Worm (Caenorhabditis elegans) whole organism, L2 larva: ENCODE results near the gene ZC13.2.

Experiments
- C34F6.9 ChIP-seq: fragments of 150-350 bp; optimal IDR thresholded peaks from 2 replicates; lab custom pipeline; 2014; ENCODE audit warnings: missing biosample characterization, missing genetic modification characterization
- F13H6.1 ChIP-seq: sonication (generic microtip); optimal IDR thresholded peaks from 2 replicates; lab custom pipeline; 2016; ENCODE audit warnings: missing genetic modification characterization, missing compliant biosample characterization
- ZK546.5 ChIP-seq: sonication (generic microtip); optimal IDR thresholded peaks from 2 replicates; lab custom pipeline; 2017; ENCODE audit warnings: missing biosample characterization, missing genetic modification characterization
- alr-1 ChIP-seq: fragments of 150-350 bp; optimal IDR thresholded peaks from 2 replicates; lab custom pipeline; 2014; ENCODE audit warnings: missing biosample characterization, missing genetic modification characterization
- aly-2 ChIP-seq: fragments of 150-350 bp; optimal IDR thresholded peaks from 2 replicates; lab custom pipeline; 2014; ENCODE audit warnings: missing biosample characterization, missing genetic modification characterization
- blmp-1 ChIP-seq: sonication (generic microtip); optimal IDR thresholded peaks from 2 replicates; lab custom pipeline; 2017; ENCODE audit warnings: missing genetic modification characterization, mild to moderate bottlenecking, missing compliant biosample characterization, antibody characterized with exemption, moderate library complexity; ENCODE audit not compliant: insufficient read depth
- ceh-82 ChIP-seq: fragments of 150-350 bp; optimal IDR thresholded peaks from 2 replicates; lab custom pipeline; 2014; ENCODE audit warnings: missing biosample characterization, missing genetic modification characterization
- crh-2 ChIP-seq: sonication (generic microtip); optimal IDR thresholded peaks from 2 replicates; lab custom pipeline; 2017; ENCODE audit warnings: missing biosample characterization, missing genetic modification characterization
- dmd-4 ChIP-seq: sonication (generic microtip); optimal IDR thresholded peaks from 2 replicates; lab custom pipeline; 2017; ENCODE audit warnings: missing biosample characterization, missing genetic modification characterization
- elt-1 ChIP-seq: fragments of 150-350 bp; optimal IDR thresholded peaks from 2 replicates; lab custom pipeline; 2014; ENCODE audit warnings: missing biosample characterization, missing genetic modification characterization
- elt-3 ChIP-seq: sonication (generic microtip); optimal IDR thresholded peaks from 2 replicates; lab custom pipeline; 2017; ENCODE audit warnings: missing biosample characterization, missing genetic modification characterization
- lin-11 ChIP-seq: fragments of 150-350 bp; sonication (generic microtip); optimal IDR thresholded peaks from 2 replicates; lab custom pipeline; 2014; ENCODE audit warnings: missing biosample characterization, missing genetic modification characterization, inconsistent platforms, mixed read lengths
- lin-13 ChIP-seq: fragments of 150-350 bp; optimal IDR thresholded peaks from 2 replicates; lab custom pipeline; 2014; ENCODE audit warnings: missing biosample characterization, missing genetic modification reagents, missing genetic modification characterization
- lin-39 ChIP-seq: fragments of 150-350 bp; optimal IDR thresholded peaks from 2 replicates; lab custom pipeline; 2014; ENCODE audit warnings: missing biosample characterization, missing genetic modification reagents, missing genetic modification characterization
- lsy-2 ChIP-seq, 2 experiments: fragments of 150-350 bp in 1 of 2; sonication (generic microtip) in 1 of 2; optimal IDR thresholded peaks; 2 replicates each; lab custom pipeline; 2014 to 2017; ENCODE audit warnings: missing biosample characterization in 2 of 2, missing genetic modification characterization in 2 of 2
- mab-5 ChIP-seq: fragments of 150-350 bp; optimal IDR thresholded peaks from 2 replicates; lab custom pipeline; 2014; ENCODE audit warnings: missing biosample characterization, missing genetic modification characterization
- mbf-1 ChIP-seq: sonication (generic microtip); optimal IDR thresholded peaks from 2 replicates; lab custom pipeline; 2017; ENCODE audit warnings: missing biosample characterization, missing genetic modification characterization
- mdl-1 ChIP-seq, 2 experiments: fragments of 150-350 bp in 1 of 2; sonication (generic microtip) in 1 of 2; optimal IDR thresholded peaks; 2 replicates each; lab custom pipeline; 2017; ENCODE audit warnings: missing biosample characterization in 2 of 2, missing genetic modification characterization in 2 of 2
- nhr-12 ChIP-seq: fragments of 150-350 bp; optimal IDR thresholded peaks from 2 replicates; lab custom pipeline; 2014; ENCODE audit warnings: missing biosample characterization, missing genetic modification characterization
- nhr-129 ChIP-seq: fragments of 150-350 bp; optimal IDR thresholded peaks from 2 replicates; lab custom pipeline; 2014; ENCODE audit warnings: missing biosample characterization, missing genetic modification characterization
- nhr-21 ChIP-seq: fragments of 150-350 bp; optimal IDR thresholded peaks from 2 replicates; lab custom pipeline; 2014; ENCODE audit warnings: missing biosample characterization, missing genetic modification characterization
- nhr-6 ChIP-seq: fragments of 150-350 bp; optimal IDR thresholded peaks from 2 replicates; lab custom pipeline; 2014; ENCODE audit warnings: missing biosample characterization, missing genetic modification characterization
- nhr-77 ChIP-seq: fragments of 150-350 bp; optimal IDR thresholded peaks from 2 replicates; lab custom pipeline; 2014; ENCODE audit warnings: missing biosample characterization, missing genetic modification characterization
- peb-1 ChIP-seq: fragments of 150-350 bp; optimal IDR thresholded peaks from 2 replicates; lab custom pipeline; 2014; ENCODE audit warnings: missing biosample characterization, missing genetic modification characterization
- sem-4 ChIP-seq: fragments of 150-350 bp; optimal IDR thresholded peaks from 2 replicates; lab custom pipeline; 2014; ENCODE audit warnings: missing biosample characterization, missing genetic modification reagents, missing genetic modification characterization
- skn-1 ChIP-seq: sonication (generic microtip); optimal IDR thresholded peaks from 2 replicates; lab custom pipeline; 2017; ENCODE audit warnings: missing biosample characterization, missing genetic modification characterization
- sma-3 ChIP-seq: sonication (generic microtip); optimal IDR thresholded peaks from 2 replicates; lab custom pipeline; 2016; ENCODE audit warnings: missing genetic modification reagents, missing genetic modification characterization, missing compliant biosample characterization
- sma-9 ChIP-seq, 2 experiments: fragments of 150-350 bp in 1 of 2; sonication (generic microtip) in 1 of 2; optimal IDR thresholded peaks; 2 replicates each; lab custom pipeline; 2014 to 2016; ENCODE audit warnings: missing genetic modification characterization in 2 of 2, mild to moderate bottlenecking in 1 of 2, missing biosample characterization in 1 of 2, missing compliant biosample characterization in 1 of 2, missing genetic modification reagents in 1 of 2, moderate library complexity in 1 of 2
- snpc-4 ChIP-seq: fragments of 150-350 bp; optimal IDR thresholded peaks from 2 replicates; lab custom pipeline; 2014; ENCODE audit warnings: missing biosample characterization, missing genetic modification characterization
- unc-55 ChIP-seq: fragments of 150-350 bp; sonication (generic microtip); optimal IDR thresholded peaks from 3 replicates; lab custom pipeline; 2014; ENCODE audit warnings: missing biosample characterization, missing genetic modification reagents, missing genetic modification characterization
- unc-62 ChIP-seq: fragments of 150-350 bp; optimal IDR thresholded peaks from 2 replicates; lab custom pipeline; 2014; ENCODE audit warnings: missing biosample characterization, missing genetic modification reagents, missing genetic modification characterization
- zag-1 ChIP-seq: fragments of 150-350 bp; optimal IDR thresholded peaks from 2 replicates; lab custom pipeline; 2014; ENCODE audit warnings: missing biosample characterization, missing genetic modification characterization
- ztf-1 ChIP-seq: fragments of 200-800 bp; sonication (Bioruptor generic); conservative IDR thresholded peaks from 2 replicates; pipeline ENCODE4 v1.3.6; 2022; ENCODE audit warnings: missing genetic modification characterization, missing compliant biosample characterization
- ztf-11 ChIP-seq: sonication (generic microtip); optimal IDR thresholded peaks from 2 replicates; lab custom pipeline; 2017; ENCODE audit warnings: missing biosample characterization, missing genetic modification characterization

ZC13.2 gene

ce11 chrX:880367-880766, at the start of gene ZC13.2:
Gene ZC13.2, plus strand, starts transcription at chrX:880667.
- TF ChIP-seq alr-1 (tag; lab: Kevin White, UChicago), result no peak
- TF ChIP-seq lin-11 (tag; lab: Kevin White, UChicago), result peak; percentile 31
- no peak for TF ChIP-seq ztf-1 (GFP tag; lab: Robert Waterston, UW)
- no peak for TF ChIP-seq sma-3

- TF ChIP-seq elt-1 (tag; lab: Kevin White, UChicago), result no peak
Measured at ce11 chrX:834478-834877, 46.0 kb upstream of the ZC13.2 start, which contains the start of gene F39H12.1. Gene F39H12.1, plus strand, starts transcription at chrX:834778.

ce11 chrX:841393-841792, 39.1 kb upstream of the ZC13.2 start, which contains the start of gene F39H12.3:
Gene F39H12.3, minus strand, starts transcription at chrX:841493.
- TF ChIP-seq lin-11 (tag; lab: Kevin White, UChicago) (no peak), sma-9 (GFP tag; optimal IDR thresholded peaks at IDR 0.05; lab: Kevin White, UChicago) (no peak), sma-9 (tag; optimal IDR thresholded peaks at IDR 0.05; lab: Kevin White, UChicago) (no peak), mdl-1 (tag; optimal IDR thresholded peaks at IDR 0.05; lab: Kevin White, UChicago) (no peak), ztf-11 (tag; lab: Kevin White, UChicago) (no peak), nhr-12 (no peak), peb-1 (tag; lab: Kevin White, UChicago) (no peak), aly-2 (no peak), unc-62 (GFP tag; lab: Kevin White, UChicago) (no peak), ZK546.5 (tag; lab: Kevin White, UChicago) (no peak), snpc-4 (no peak), nhr-129 (tag; lab: Kevin White, UChicago) (no peak), dmd-4 (tag; lab: Kevin White, UChicago) (no peak), nhr-21 (tag; lab: Kevin White, UChicago) (no peak), skn-1 (tag; lab: Kevin White, UChicago) (no peak), crh-2 (tag; lab: Kevin White, UChicago) (no peak), sem-4 (tag; lab: Kevin White, UChicago) (no peak)
- TF ChIP-seq, all 48 proteins: peak for 0

ce11 chrX:844649-845048, 35.8 kb upstream of the ZC13.2 start:
- peak; percentile 7 for TF ChIP-seq crh-2 (tag; lab: Kevin White, UChicago)
- TF ChIP-seq C34F6.9 (tag; lab: Kevin White, UChicago), result peak; percentile 27
- TF ChIP-seq mbf-1 (tag; lab: Kevin White, UChicago), result no peak
- peak; percentile 3 for TF ChIP-seq nhr-129 (tag; lab: Kevin White, UChicago)
- no peak for TF ChIP-seq elt-3 (tag; lab: Kevin White, UChicago)

- no peak for TF ChIP-seq snpc-4
- no peak for TF ChIP-seq sem-4 (tag; lab: Kevin White, UChicago)
- no peak for TF ChIP-seq nhr-77 (tag; lab: Kevin White, UChicago)
- no peak for TF ChIP-seq crh-2 (tag; lab: Kevin White, UChicago)
- no peak for TF ChIP-seq ZK546.5 (tag; lab: Kevin White, UChicago)
- TF ChIP-seq lin-39 (tag; lab: Kevin White, UChicago), result no peak
- no peak for TF ChIP-seq zag-1 (tag; lab: Kevin White, UChicago)
- TF ChIP-seq aly-2, result no peak
- TF ChIP-seq, all 48 proteins: peak for 0
Measured at ce11 chrX:845443-845842, 35.0 kb upstream of the ZC13.2 start.

- TF ChIP-seq lin-39 (tag; lab: Kevin White, UChicago) (no peak), ztf-11 (tag; lab: Kevin White, UChicago) (no peak), dmd-4 (tag; lab: Kevin White, UChicago) (no peak), ceh-82 (tag; lab: Kevin White, UChicago) (no peak), sem-4 (tag; lab: Kevin White, UChicago) (no peak), nhr-6 (no peak), snpc-4 (no peak), F13H6.1 (no peak), ZK546.5 (tag; lab: Kevin White, UChicago) (no peak), unc-62 (GFP tag; lab: Kevin White, UChicago) (no peak), skn-1 (tag; lab: Kevin White, UChicago) (no peak), C34F6.9 (tag; lab: Kevin White, UChicago) (no peak), lin-13 (no peak), mab-5 (tag; lab: Kevin White, UChicago) (no peak), sma-3 (no peak), unc-55 (GFP tag; lab: Kevin White, UChicago) (no peak), blmp-1 (no peak), lsy-2 (tag; optimal IDR thresholded peaks at IDR 0.05; lab: Kevin White, UChicago) (no peak), ztf-1 (GFP tag; lab: Robert Waterston, UW) (no peak)
Measured at ce11 chrX:851421-851820, 29.0 kb upstream of the ZC13.2 start, which contains the start of gene igcm-1. Gene igcm-1, minus strand, starts transcription at chrX:851521.
